Fruit fly (Drosophila melanogaster): ENCODE measurements around the gene CG44227.

CG44227 gene

DNA sequence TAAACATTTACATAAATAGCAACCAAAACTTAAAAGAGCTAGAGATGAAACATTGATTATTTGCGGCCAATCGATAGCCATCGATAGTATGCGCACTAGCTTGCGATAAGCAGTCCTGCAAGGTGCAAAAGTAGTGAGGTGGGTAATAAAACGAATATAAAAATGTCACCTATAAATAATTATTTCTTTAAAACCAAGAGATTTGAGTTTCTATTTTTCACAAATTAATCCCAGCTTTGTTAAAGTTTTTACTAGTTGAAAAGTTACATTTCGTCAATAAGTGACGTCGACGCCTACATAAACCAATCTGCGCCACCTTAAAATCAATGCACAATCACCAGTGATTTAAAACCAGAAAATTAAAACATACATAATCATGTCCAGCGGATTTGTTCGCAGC lies 34.2 kb downstream of the CG44227 start, which contains the start of the genes Mkk4 and SLIRP2 (continued):
- TF ChIP-seq Atf-2 (GFP tag; optimal IDR thresholded peaks at IDR 0.05): peak; percentile 99
- peak; percentile 97 for TF ChIP-seq Blimp-1 (GFP tag; optimal IDR thresholded peaks at IDR 0.05)
- peak; percentile 97 for TF ChIP-seq ems (GFP tag; optimal IDR thresholded peaks at IDR 0.05)
- peak; percentile 90 for TF ChIP-seq aop (GFP tag; IDR thresholded peaks at IDR 0.05)
- TF ChIP-seq CG15269 (tag; optimal IDR thresholded peaks at IDR 0.05): peak; percentile 99
- peak; percentile 99 for TF ChIP-seq CG32767 (GFP tag; IDR thresholded peaks at IDR 0.05)
- peak; percentile 98 for TF ChIP-seq B-H2 (GFP tag; optimal IDR thresholded peaks at IDR 0.05)
- peak; percentile 99 for TF ChIP-seq Side (GFP tag; optimal IDR thresholded peaks at IDR 0.05)
- peak; percentile 97 for TF ChIP-seq CG31224 (GFP tag; IDR thresholded peaks at IDR 0.05)
- TF ChIP-seq stwl (tag; optimal IDR thresholded peaks at IDR 0.05): peak; percentile 90
- peak; percentile 99 for TF ChIP-seq fd3F (GFP tag; optimal IDR thresholded peaks at IDR 0.05)
- peak; percentile 98 for TF ChIP-seq CG34376 (GFP tag; optimal IDR thresholded peaks at IDR 0.05)
- peak; percentile 91 for TF ChIP-seq wek (GFP tag; optimal IDR thresholded peaks at IDR 0.05)
- no peak for TF ChIP-seq prd (optimal IDR thresholded peaks at IDR 0.05)
- TF ChIP-seq prd (GFP tag; IDR thresholded peaks at IDR 0.05): peak; percentile 99
- TF ChIP-seq CG6254 (GFP tag; optimal IDR thresholded peaks at IDR 0.05): peak; percentile 97
- TF ChIP-seq CG18011 (GFP tag; optimal IDR thresholded peaks at IDR 0.05): peak; percentile 92
- peak in 1 of 2 experiments; percentile 92 for TF ChIP-seq Hr78 (GFP tag; optimal IDR thresholded peaks at IDR 0.05)
- peak; percentile 98 for TF ChIP-seq trh (GFP tag; optimal IDR thresholded peaks at IDR 0.05)
- peak; percentile 70 for TF ChIP-seq hbn (GFP tag; IDR thresholded peaks at IDR 0.05; ENCODE audit: partially characterized antibody)
- peak; percentile 97 for TF ChIP-seq mirr (GFP tag; optimal IDR thresholded peaks at IDR 0.05)
- TF ChIP-seq zf30C (GFP tag; optimal IDR thresholded peaks at IDR 0.05): peak; percentile 54
- TF ChIP-seq abd-A (tag; optimal IDR thresholded peaks at IDR 0.05): no peak
- TF ChIP-seq Nf-YA (GFP tag; IDR thresholded peaks at IDR 0.05): peak; percentile 97
- peak; percentile 68 for TF ChIP-seq Kr (GFP tag; optimal IDR thresholded peaks at IDR 0.05)
- peak; percentile 99 for TF ChIP-seq Dad (GFP tag; optimal IDR thresholded peaks at IDR 0.05)
- TF ChIP-seq Ets65A (GFP tag): peak; percentile 100
- peak; percentile 95 for TF ChIP-seq cwo (GFP tag; optimal IDR thresholded peaks at IDR 0.05)
- TF ChIP-seq jigr1 (GFP tag; IDR thresholded peaks at IDR 0.05): peak; percentile 97
- TF ChIP-seq CG4424 (GFP tag; optimal IDR thresholded peaks at IDR 0.05): peak; percentile 99
- peak; percentile 100 for TF ChIP-seq nmo (GFP tag; optimal IDR thresholded peaks at IDR 0.05)
- TF ChIP-seq Hr39 (optimal IDR thresholded peaks at IDR 0.05): no peak
- TF ChIP-seq CG10274 (GFP tag; optimal IDR thresholded peaks at IDR 0.05): peak; percentile 92
- peak; percentile 99 for TF ChIP-seq Xrp1 (GFP tag; IDR thresholded peaks at IDR 0.05)
- TF ChIP-seq HLHmδ (GFP tag; optimal IDR thresholded peaks at IDR 0.05): peak; percentile 10
- TF ChIP-seq yki (optimal IDR thresholded peaks at IDR 0.05): no peak
- peak; percentile 80 for TF ChIP-seq HLH4C (GFP tag; IDR thresholded peaks at IDR 0.05; ENCODE audit: partially characterized antibody)
- peak; percentile 98 for TF ChIP-seq CG3407 (GFP tag; optimal IDR thresholded peaks at IDR 0.05)
- TF ChIP-seq CG14667 (GFP tag; IDR thresholded peaks at IDR 0.05): peak; percentile 99
- peak; percentile 95 for TF ChIP-seq CG15514 (GFP tag; optimal IDR thresholded peaks at IDR 0.05)
- peak; percentile 99 for TF ChIP-seq CG12659 (GFP tag; optimal IDR thresholded peaks at IDR 0.05)
- peak; percentile 98 for TF ChIP-seq CG11723 (GFP tag; optimal IDR thresholded peaks at IDR 0.05)
- TF ChIP-seq Med (GFP tag): peak; percentile 100
- TF ChIP-seq CG11560 (tag; IDR thresholded peaks at IDR 0.05): peak; percentile 94
- TF ChIP-seq Bgb (GFP tag; IDR thresholded peaks at IDR 0.05; ENCODE audit: partially characterized antibody): peak; percentile 86
- peak; percentile 99 for TF ChIP-seq slp2 (GFP tag; optimal IDR thresholded peaks at IDR 0.05)
- peak; percentile 91 for TF ChIP-seq Jarid2 (GFP tag; optimal IDR thresholded peaks at IDR 0.05)
- TF ChIP-seq CG34422 (GFP tag; IDR thresholded peaks at IDR 0.05): peak; percentile 99
- peak; percentile 99 for TF ChIP-seq Dek (tag; optimal IDR thresholded peaks at IDR 0.05)
- TF ChIP-seq al (GFP tag; IDR thresholded peaks at IDR 0.05): peak; percentile 98
- peak; percentile 97 for TF ChIP-seq CG12071 (GFP tag; optimal IDR thresholded peaks at IDR 0.05)
